Fruit fly (Drosophila melanogaster) whole organism, prepupa: Measurements from ENCODE around the gene chas.

Source experiments
- Blimp-1 ChIP-seq: fragments of 200-800 bp; sonication (Bioruptor generic); optimal IDR thresholded peaks from 3 replicates; lab custom pipeline; 2017; ENCODE audit warnings: missing biosample characterization, missing genetic modification characterization, mild to moderate bottlenecking, moderate library complexity, missing genetic modification reagents
- CG10669 ChIP-seq: fragments of 200-800 bp; sonication (Bioruptor generic); optimal IDR thresholded peaks from 3 replicates; lab custom pipeline; 2018; ENCODE audit warnings: missing biosample characterization, mild to moderate bottlenecking, missing genetic modification characterization, moderate library complexity
- CG11294 ChIP-seq: fragments of 200-800 bp; sonication (Bioruptor generic); IDR thresholded peaks from 2 replicates; pipeline ENCODE4 v1.3.6; 2022; ENCODE audit warnings: missing biosample characterization, missing genetic modification characterization
- CG11762 ChIP-seq: fragments of 200-800 bp; sonication (Bioruptor generic); optimal IDR thresholded peaks from 3 replicates; lab custom pipeline; 2016; ENCODE audit warnings: missing biosample characterization, missing genetic modification characterization; ENCODE audit not compliant: insufficient read depth
- CG11902 ChIP-seq: fragments of 200-800 bp; sonication (Bioruptor generic); optimal IDR thresholded peaks from 3 replicates; lab custom pipeline; 2016; ENCODE audit warnings: missing biosample characterization, missing genetic modification characterization
- CG15336 ChIP-seq: fragments of 200-800 bp; sonication (Bioruptor generic); IDR thresholded peaks from 2 replicates; pipeline ENCODE4 v1.3.6; 2022; ENCODE audit warnings: missing biosample characterization, missing genetic modification characterization
- CG16779 ChIP-seq: fragments of 200-800 bp; sonication (Bioruptor generic); optimal IDR thresholded peaks from 3 replicates; lab custom pipeline; 2017; ENCODE audit warnings: missing biosample characterization, mild to moderate bottlenecking, missing genetic modification characterization
- CG32006 ChIP-seq: fragments of 200-800 bp; sonication (Bioruptor generic); optimal IDR thresholded peaks from 3 replicates; lab custom pipeline; 2017; ENCODE audit warnings: missing biosample characterization, mild to moderate bottlenecking, missing genetic modification characterization
- CG34406 ChIP-seq: fragments of 200-800 bp; sonication (Bioruptor generic); optimal IDR thresholded peaks from 3 replicates; lab custom pipeline; 2016; ENCODE audit warnings: missing biosample characterization, missing genetic modification characterization
- CG3919 ChIP-seq: fragments of 200-800 bp; sonication (Bioruptor generic); optimal IDR thresholded peaks from 3 replicates; lab custom pipeline; 2016; ENCODE audit warnings: missing biosample characterization, missing genetic modification characterization
- CG4318 ChIP-seq: fragments of 200-800 bp; sonication (Bioruptor generic); optimal IDR thresholded peaks from 3 replicates; lab custom pipeline; 2017; ENCODE audit warnings: missing biosample characterization, mild to moderate bottlenecking, missing genetic modification characterization
- CG6163 ChIP-seq: fragments of 200-800 bp; sonication (Bioruptor generic); IDR thresholded peaks from 3 replicates; pipeline ENCODE4 v1.3.6; 2022; ENCODE audit warnings: missing biosample characterization, missing genetic modification characterization
- CG6792 ChIP-seq: fragments of 200-800 bp; sonication (Bioruptor generic); optimal IDR thresholded peaks from 3 replicates; lab custom pipeline; 2016; ENCODE audit warnings: missing biosample characterization, missing genetic modification characterization
- CG6808 ChIP-seq: fragments of 200-800 bp; sonication (Bioruptor generic); optimal IDR thresholded peaks from 3 replicates; lab custom pipeline; 2017; ENCODE audit warnings: missing biosample characterization, missing genetic modification characterization, mild to moderate bottlenecking, moderate library complexity, missing genetic modification reagents
- CG8119 ChIP-seq: fragments of 200-800 bp; sonication (Bioruptor generic); IDR thresholded peaks from 3 replicates; pipeline ENCODE4 v1.3.6; 2022; ENCODE audit warnings: missing biosample characterization, missing genetic modification characterization
- CG8319 ChIP-seq: fragments of 200-800 bp; sonication (Bioruptor generic); optimal IDR thresholded peaks from 3 replicates; lab custom pipeline; 2016; ENCODE audit warnings: missing biosample characterization, missing genetic modification characterization
- CG8632 ChIP-seq: fragments of 200-800 bp; sonication (Bioruptor generic); optimal IDR thresholded peaks from 3 replicates; lab custom pipeline; 2016; ENCODE audit warnings: missing biosample characterization, missing genetic modification characterization
- CG9139 ChIP-seq: fragments of 200-800 bp; sonication (Bioruptor generic); optimal IDR thresholded peaks from 3 replicates; lab custom pipeline; 2017; ENCODE audit warnings: missing biosample characterization, mild to moderate bottlenecking, missing genetic modification characterization
- Eip78C ChIP-seq: fragments of 200-800 bp; sonication (Bioruptor generic); peaks from one replicate; lab custom pipeline; 2016; ENCODE audit warnings: missing biosample characterization, missing genetic modification characterization
- Eip93F ChIP-seq: fragments of 200-800 bp; sonication (Bioruptor generic); optimal IDR thresholded peaks from 2 replicates; lab custom pipeline; 2016; ENCODE audit warnings: missing biosample characterization, mild to moderate bottlenecking, missing genetic modification characterization
- Ets21C ChIP-seq: fragments of 200-800 bp; sonication (Bioruptor generic); optimal IDR thresholded peaks from 3 replicates; lab custom pipeline; 2016; ENCODE audit warnings: missing biosample characterization, missing genetic modification characterization
- Ets96B ChIP-seq: fragments of 200-800 bp; optimal IDR thresholded peaks from 2 replicates; lab custom pipeline; 2019; ENCODE audit warnings: missing biosample characterization, mild to moderate bottlenecking, missing genetic modification characterization, moderate library complexity
- Gug ChIP-seq: fragments of 200-800 bp; sonication (Bioruptor generic); IDR thresholded peaks from 2 replicates; pipeline ENCODE4 v1.3.6; 2022; ENCODE audit warnings: missing biosample characterization, missing genetic modification characterization
- Hr38 ChIP-seq: sonication (Bioruptor generic); optimal IDR thresholded peaks from 2 replicates; lab custom pipeline; 2016; ENCODE audit warnings: missing biosample characterization, missing genetic modification characterization
- Hr39 ChIP-seq: fragments of 200-800 bp; sonication (Bioruptor generic); optimal IDR thresholded peaks from 2 replicates; lab custom pipeline; 2016; ENCODE audit warnings: missing biosample characterization, missing genetic modification characterization
- Hr4 ChIP-seq: fragments of 200-800 bp; sonication (Bioruptor generic); optimal IDR thresholded peaks from 3 replicates; lab custom pipeline; 2016; ENCODE audit warnings: missing biosample characterization, missing genetic modification characterization
- Lpt ChIP-seq: fragments of 200-800 bp; sonication (Bioruptor generic); optimal IDR thresholded peaks from 3 replicates; lab custom pipeline; 2016; ENCODE audit warnings: missing biosample characterization, missing genetic modification characterization
- Met ChIP-seq: fragments of 200-800 bp; sonication (Bioruptor generic); optimal IDR thresholded peaks from 3 replicates; lab custom pipeline; 2016; ENCODE audit warnings: missing biosample characterization, missing genetic modification characterization
- OdsH ChIP-seq: fragments of 200-800 bp; sonication (Bioruptor generic); optimal IDR thresholded peaks from 3 replicates; lab custom pipeline; 2016; ENCODE audit warnings: missing biosample characterization, missing genetic modification characterization
- Smox ChIP-seq: fragments of 200-800 bp; sonication (Bioruptor generic); optimal IDR thresholded peaks from 3 replicates; lab custom pipeline; 2016; ENCODE audit warnings: missing biosample characterization, missing genetic modification characterization
- Sox102F ChIP-seq: fragments of 200-800 bp; sonication (Bioruptor generic); optimal IDR thresholded peaks from 2 replicates; lab custom pipeline; 2016; ENCODE audit warnings: missing biosample characterization, mild to moderate bottlenecking, missing genetic modification characterization
- Sox14 ChIP-seq: fragments of 200-800 bp; sonication (Bioruptor generic); optimal IDR thresholded peaks from 3 replicates; lab custom pipeline; 2016; ENCODE audit warnings: missing biosample characterization, missing genetic modification characterization
- achi ChIP-seq: fragments of 200-800 bp; sonication (Bioruptor generic); optimal IDR thresholded peaks from 3 replicates; lab custom pipeline; 2016; ENCODE audit warnings: missing biosample characterization, missing genetic modification characterization
- acj6 ChIP-seq: fragments of 200-800 bp; sonication (Bioruptor generic); optimal IDR thresholded peaks from 3 replicates; lab custom pipeline; 2016; ENCODE audit warnings: missing biosample characterization, missing genetic modification characterization
- cyc ChIP-seq: fragments of 200-800 bp; sonication (Bioruptor generic); optimal IDR thresholded peaks from 3 replicates; lab custom pipeline; 2016; ENCODE audit warnings: missing biosample characterization, missing genetic modification characterization
- dac ChIP-seq: fragments of 200-800 bp; sonication (Bioruptor generic); optimal IDR thresholded peaks from 2 replicates; lab custom pipeline; 2017; ENCODE audit warnings: missing biosample characterization, mild to moderate bottlenecking, missing genetic modification characterization
- dsx ChIP-seq: fragments of 200-800 bp; optimal IDR thresholded peaks from 3 replicates; lab custom pipeline; 2019; ENCODE audit warnings: missing biosample characterization, mild to moderate bottlenecking, missing genetic modification characterization, moderate library complexity; ENCODE audit not compliant: poor library complexity, severe bottlenecking
- eg ChIP-seq: fragments of 200-800 bp; sonication (Bioruptor generic); IDR thresholded peaks from 3 replicates; pipeline ENCODE4 v1.3.6; 2022; ENCODE audit warnings: missing biosample characterization, missing genetic modification characterization
- fd59A ChIP-seq: fragments of 200-800 bp; sonication (Bioruptor generic); optimal IDR thresholded peaks from 2 replicates; lab custom pipeline; 2017; ENCODE audit warnings: missing biosample characterization, mild to moderate bottlenecking, missing genetic modification characterization, missing genetic modification reagents
- lz ChIP-seq: fragments of 200-800 bp; sonication (Bioruptor generic); optimal IDR thresholded peaks from 3 replicates; lab custom pipeline; 2016; ENCODE audit warnings: missing biosample characterization, missing genetic modification characterization
- net ChIP-seq: fragments of 200-800 bp; sonication (Bioruptor generic); optimal IDR thresholded peaks from 3 replicates; lab custom pipeline; 2016; ENCODE audit warnings: missing biosample characterization, missing genetic modification characterization
- pdm3 ChIP-seq: fragments of 200-800 bp; sonication (Bioruptor generic); optimal IDR thresholded peaks from 3 replicates; lab custom pipeline; 2016; ENCODE audit warnings: missing biosample characterization, missing genetic modification characterization
- salr ChIP-seq, 2 experiments: fragments of 200-800 bp; sonication (Bioruptor generic); optimal IDR thresholded peaks; 3 replicates each; lab custom pipeline; 2016 to 2018; ENCODE audit warnings: missing biosample characterization in 2 of 2, missing genetic modification characterization in 2 of 2, mild to moderate bottlenecking in 1 of 2
- ss ChIP-seq, 2 experiments: fragments of 200-800 bp; sonication (Bioruptor generic); optimal IDR thresholded peaks; 2 replicates in 1 of 2; 3 replicates in 1 of 2; lab custom pipeline; 2017 to 2018; ENCODE audit warnings: mild to moderate bottlenecking in 2 of 2, missing biosample characterization in 2 of 2, missing genetic modification characterization in 2 of 2, moderate library complexity in 1 of 2
- svp ChIP-seq: fragments of 200-800 bp; sonication (Bioruptor generic); peaks from one replicate; lab custom pipeline; 2016; ENCODE audit warnings: missing biosample characterization, missing genetic modification characterization
- topi ChIP-seq: fragments of 200-800 bp; sonication (Bioruptor generic); optimal IDR thresholded peaks from 3 replicates; lab custom pipeline; 2016; ENCODE audit warnings: missing biosample characterization, missing genetic modification characterization

The chas gene

DNA sequence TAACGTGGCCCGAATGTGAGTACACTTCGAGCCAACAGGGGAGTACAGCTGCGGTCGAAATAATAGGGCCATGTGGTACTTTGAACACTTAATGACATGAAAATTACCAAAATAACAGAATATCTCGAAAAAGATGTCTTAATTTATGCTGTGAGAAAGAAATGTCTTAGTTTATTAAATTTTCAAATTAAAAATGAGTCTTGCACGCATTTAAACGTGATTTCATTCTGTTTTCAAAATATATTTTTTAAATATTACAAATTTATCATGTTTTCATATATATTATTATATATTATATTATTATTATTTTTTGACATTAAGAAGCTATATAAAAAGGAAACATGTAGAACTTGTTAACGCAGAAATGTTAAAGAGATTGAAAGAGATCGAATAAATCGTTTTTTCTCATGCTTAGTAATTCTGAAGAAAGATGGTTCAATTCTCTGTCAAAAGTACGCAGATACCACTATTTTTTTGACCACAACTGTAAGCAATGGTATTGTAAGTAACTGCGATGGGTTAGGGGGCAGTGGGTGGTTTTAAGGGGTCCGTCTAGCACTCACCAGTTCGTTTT lies 3.6 kb downstream of the chas start (continued):
- TF ChIP-seq acj6, result peak; percentile 20
- no peak for TF ChIP-seq ss (GFP tag; optimal IDR thresholded peaks at IDR 0.05; lab: Kevin White, UChicago)
- peak; percentile 86 for TF ChIP-seq CG32006 (GFP tag; lab: Kevin White, UChicago)
- peak; percentile 6 for TF ChIP-seq Ets96B
- TF ChIP-seq Ets21C, result no peak
- no peak for TF ChIP-seq Met (GFP tag; lab: Kevin White, UChicago)
- no peak for TF ChIP-seq fd59A (GFP tag; lab: Kevin White, UChicago)
- no peak for TF ChIP-seq CG16779 (tag; lab: Kevin White, UChicago)
- no peak for TF ChIP-seq cyc
- TF ChIP-seq Hr4 (GFP tag; lab: Kevin White, UChicago), result peak; percentile 53
- TF ChIP-seq achi (GFP tag; lab: Kevin White, UChicago), result peak; percentile 25

DNA sequence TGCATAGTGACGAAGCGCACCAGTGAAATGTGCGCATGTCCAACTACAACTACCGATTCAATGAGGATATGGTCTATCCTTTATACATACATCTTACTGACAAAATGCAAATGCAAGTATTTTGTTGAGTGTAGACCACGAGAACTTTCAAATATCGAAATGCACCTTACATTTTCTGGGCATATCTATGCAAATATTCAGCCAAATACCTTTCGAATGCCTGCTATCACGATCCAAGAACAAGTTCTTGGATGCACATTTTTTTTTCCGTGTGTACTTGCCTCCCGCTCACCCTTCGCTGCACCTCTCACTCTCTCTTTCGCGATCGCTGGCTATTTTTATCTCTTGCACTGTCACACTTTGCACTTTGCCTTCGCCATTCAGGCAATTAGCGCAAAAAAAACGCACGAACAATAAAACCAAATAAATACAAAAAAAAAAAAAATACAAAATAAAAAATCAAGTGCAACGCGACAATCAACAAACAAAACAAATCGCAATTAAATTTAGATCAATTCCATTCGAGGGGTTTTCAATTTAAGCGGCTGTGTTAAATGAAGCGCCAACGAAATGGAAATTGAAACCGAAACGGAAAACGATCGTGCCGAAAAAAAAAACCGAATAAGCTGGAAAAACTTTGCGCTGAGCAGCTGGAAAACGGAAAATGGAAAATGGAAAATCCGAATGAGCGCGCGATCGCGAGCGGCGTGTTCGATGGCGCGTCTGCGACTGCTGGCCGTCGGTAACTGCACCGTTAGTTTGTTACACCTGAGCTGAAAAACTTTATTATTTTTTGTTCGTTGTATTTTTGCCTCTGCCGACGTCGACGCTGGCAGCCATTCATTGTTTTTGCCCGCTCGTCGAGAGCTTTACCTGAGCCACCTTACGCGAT lies 4.3 kb downstream of the chas start:
- TF ChIP-seq pdm3 (GFP tag; lab: Kevin White, UChicago) (peak; percentile 11), dsx (GFP tag; lab: Kevin White, UChicago) (no peak), svp (GFP tag; lab: Kevin White, UChicago) (peak; percentile 60), CG10669 (peak; percentile 8), Sox14 (GFP tag; lab: Kevin White, UChicago) (no peak), CG8632 (no peak), topi (no peak), CG6808 (GFP tag; lab: Kevin White, UChicago) (peak; percentile 20), CG11294 (no peak), lz (GFP tag; lab: Kevin White, UChicago) (no peak), Hr39 (GFP tag; lab: Kevin White, UChicago) (no peak), CG6163 (GFP tag; lab: Robert Waterston, UW) (peak; percentile 32; the same call in 1 of the 3 replicates), Hr4 (GFP tag; lab: Kevin White, UChicago) (peak; percentile 40), Lpt (no peak), CG32006 (GFP tag; lab: Kevin White, UChicago) (peak; percentile 42), acj6 (peak; percentile 13), achi (GFP tag; lab: Kevin White, UChicago) (peak; percentile 13), Gug (GFP tag; lab: Robert Waterston, UW) (peak; percentile 33; the same call in 1 of the 2 replicates), CG15336 (GFP tag; lab: Robert Waterston, UW) (no peak), CG9139 (GFP tag; lab: Kevin White, UChicago) (peak; percentile 17), dac (GFP tag; lab: Kevin White, UChicago) (peak; percentile 9), CG8119 (GFP tag; lab: Robert Waterston, UW) (peak; percentile 51), Eip93F (no peak), Ets96B (peak; percentile 4), CG6792 (no peak), eg (peak; percentile 58; the same call in 2 of the 3 replicates), net (GFP tag; lab: Kevin White, UChicago) (peak; percentile 11), ss (GFP tag; optimal IDR thresholded peaks at IDR 0.05; lab: Kevin White, UChicago) (peak; percentile 45 to 52), Eip78C (peak; percentile 16), OdsH (no peak)

DNA sequence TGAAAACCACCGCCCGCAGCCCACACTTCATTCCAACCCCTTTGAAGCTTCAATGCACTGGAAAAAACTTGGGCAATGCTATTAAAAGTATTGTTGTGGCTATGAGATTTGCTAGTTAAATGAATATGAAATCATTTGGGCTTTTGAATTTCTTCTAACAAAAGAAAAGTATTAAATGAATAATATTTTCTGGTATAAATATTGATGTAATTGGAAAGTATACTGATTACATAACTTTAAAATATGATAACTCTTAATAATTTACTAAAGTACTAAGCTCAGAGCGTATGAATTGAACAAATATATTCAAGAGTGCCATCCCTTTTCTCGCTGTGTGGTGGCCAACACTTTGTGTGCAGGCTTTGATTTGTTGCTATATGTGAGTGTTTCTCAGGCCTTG lies 5.8 kb downstream of the chas start:
- TF ChIP-seq Ets96B (no peak), CG11294 (no peak), CG3919 (GFP tag; lab: Kevin White, UChicago) (no peak), Lpt (peak; percentile 19), CG11762 (GFP tag; lab: Kevin White, UChicago) (no peak), lz (GFP tag; lab: Kevin White, UChicago) (no peak), fd59A (GFP tag; lab: Kevin White, UChicago) (no peak), Blimp-1 (GFP tag; lab: Kevin White, UChicago) (no peak), CG8319 (GFP tag; lab: Kevin White, UChicago) (no peak), Smox (GFP tag; lab: Kevin White, UChicago) (no peak), ss (GFP tag; optimal IDR thresholded peaks at IDR 0.05; lab: Kevin White, UChicago) (no peak), cyc (no peak), Gug (GFP tag; lab: Robert Waterston, UW) (no peak), Sox102F (GFP tag; lab: Kevin White, UChicago) (no peak), Met (GFP tag; lab: Kevin White, UChicago) (no peak), CG11902 (GFP tag; lab: Kevin White, UChicago) (no peak), eg (peak; percentile 62; the same call in 2 of the 3 replicates), salr (GFP tag; optimal IDR thresholded peaks at IDR 0.05; lab: Kevin White, UChicago) (peak in 1 of 2 experiments; percentile 45), CG4318 (GFP tag; lab: Kevin White, UChicago) (peak; percentile 21), CG34406 (GFP tag; lab: Kevin White, UChicago) (no peak), Hr38 (no peak)
